Worm (Caenorhabditis elegans) whole organism, mixed stage, embryonic: ENCODE measurements around the gene F32G8.3.

Source experiments
- ces-1 ChIP-seq: fragments of 150-350 bp; optimal IDR thresholded peaks from 2 replicates; lab custom pipeline; 2014; ENCODE audit warnings: missing biosample characterization, missing genetic modification reagents, missing genetic modification characterization
- elt-1 ChIP-seq: sonication (generic microtip); optimal IDR thresholded peaks from 2 replicates; lab custom pipeline; 2017; ENCODE audit warnings: missing genetic modification characterization, mild to moderate bottlenecking, missing compliant biosample characterization, antibody characterized with exemption, moderate library complexity, borderline replicate concordance; ENCODE audit not compliant: insufficient read depth
- elt-3 ChIP-seq: fragments of 150-350 bp; optimal IDR thresholded peaks from 2 replicates; lab custom pipeline; 2014; ENCODE audit warnings: missing biosample characterization, missing genetic modification characterization
- flh-1 ChIP-seq: fragments of 200-800 bp; sonication (Bioruptor generic); optimal IDR thresholded peaks from 2 replicates; lab custom pipeline; 2018; ENCODE audit warnings: mild to moderate bottlenecking, missing genetic modification characterization, moderate library complexity, missing compliant biosample characterization
- mab-5 ChIP-seq: fragments of 150-350 bp; optimal IDR thresholded peaks from 2 replicates; lab custom pipeline; 2014; ENCODE audit warnings: missing biosample characterization, missing genetic modification characterization
- mep-1 ChIP-seq: fragments of 150-350 bp; optimal IDR thresholded peaks from 2 replicates; lab custom pipeline; 2017; ENCODE audit warnings: missing biosample characterization, missing genetic modification reagents, missing genetic modification characterization, inconsistent platforms
- nhr-12 ChIP-seq: fragments of 150-350 bp; optimal IDR thresholded peaks from 2 replicates; lab custom pipeline; 2014; ENCODE audit warnings: missing biosample characterization, missing genetic modification characterization
- pha-4 ChIP-seq: fragments of 150-350 bp; optimal IDR thresholded peaks from 2 replicates; lab custom pipeline; 2018; ENCODE audit warnings: missing biosample characterization, missing genetic modification reagents, missing genetic modification characterization
- snpc-4 ChIP-seq: fragments of 150-350 bp; optimal IDR thresholded peaks from 2 replicates; lab custom pipeline; 2014; ENCODE audit warnings: missing biosample characterization, missing genetic modification characterization
- unc-62 ChIP-seq: fragments of 150-350 bp; optimal IDR thresholded peaks from 2 replicates; lab custom pipeline; 2014; ENCODE audit warnings: missing biosample characterization, missing genetic modification reagents, missing genetic modification characterization

DNA sequence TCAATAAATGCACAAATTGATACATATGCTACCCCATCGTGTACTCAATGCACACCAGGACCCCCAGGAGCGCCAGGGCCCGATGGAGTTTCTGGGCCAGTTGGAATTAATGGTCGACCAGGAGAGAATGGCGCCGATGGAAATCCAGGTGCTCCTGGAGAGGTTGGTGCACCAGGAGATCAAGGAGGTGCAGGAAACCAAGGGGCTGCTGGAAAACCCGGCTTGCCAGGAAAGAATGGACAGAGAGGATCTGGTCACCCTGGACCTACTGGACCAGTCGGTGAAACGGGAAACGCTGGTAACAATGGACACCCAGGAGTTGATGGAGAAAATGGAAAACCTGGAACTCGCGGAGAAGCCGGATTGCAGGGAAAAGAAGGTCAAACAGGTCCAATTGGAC lies 6.5 kb upstream of the F32G8.3 start:
- no peak for TF ChIP-seq unc-62 (GFP tag; lab: Kevin White, UChicago)
- TF ChIP-seq nhr-12 = no peak
- TF ChIP-seq pha-4 (tag; lab: Kevin White, UChicago) = no peak
- TF ChIP-seq mab-5 (tag; lab: Kevin White, UChicago) = no peak
- TF ChIP-seq elt-1 (tag; lab: Kevin White, UChicago) = no peak
- no peak for TF ChIP-seq ces-1
- TF ChIP-seq mep-1 (tag; lab: Kevin White, UChicago) = no peak
- no peak for TF ChIP-seq flh-1
- TF ChIP-seq snpc-4 (tag; lab: Kevin White, UChicago) = no peak
- TF ChIP-seq elt-3 (tag; lab: Kevin White, UChicago) = no peak
